Fruit fly (Drosophila melanogaster) whole organism, embryonic: Measurements from ENCODE around the gene Cwc25.

Source experiments
- Antp ChIP-seq: fragments of 200-800 bp; sonication (Bioruptor generic); optimal IDR thresholded peaks from 3 replicates; lab custom pipeline; 2016; ENCODE audit warnings: missing biosample characterization, missing genetic modification characterization
- CG10321 ChIP-seq: fragments of 200-800 bp; sonication (Bioruptor generic); IDR thresholded peaks from 2 replicates; pipeline ENCODE4 v1.3.6; 2022; ENCODE audit warnings: missing biosample characterization, missing genetic modification characterization
- CG11398 ChIP-seq: fragments of 200-800 bp; sonication (Bioruptor generic); optimal IDR thresholded peaks from 2 replicates; lab custom pipeline; 2016; ENCODE audit warnings: missing biosample characterization, missing genetic modification characterization
- CG13287 ChIP-seq: fragments of 200-800 bp; sonication (Bioruptor generic); IDR thresholded peaks from 2 replicates; pipeline ENCODE4 v1.3.6; 2022; ENCODE audit warnings: missing biosample characterization, missing genetic modification characterization; ENCODE audit not compliant: partially characterized antibody
- CG14050 ChIP-seq: fragments of 200-800 bp; sonication (Bioruptor generic); IDR thresholded peaks from 3 replicates; pipeline ENCODE4 v1.3.6; 2022; ENCODE audit warnings: missing biosample characterization, missing genetic modification characterization
- CG14860 ChIP-seq: fragments of 200-800 bp; sonication (Bioruptor generic); IDR thresholded peaks from 3 replicates; pipeline ENCODE4 v1.3.6; 2022; ENCODE audit warnings: missing biosample characterization, missing genetic modification characterization; ENCODE audit not compliant: partially characterized antibody
- CG16863 ChIP-seq: fragments of 200-800 bp; sonication (Bioruptor generic); optimal IDR thresholded peaks from 3 replicates; lab custom pipeline; 2016; ENCODE audit warnings: missing biosample characterization, missing genetic modification characterization
- CG17186 ChIP-seq: fragments of 200-800 bp; sonication (Bioruptor generic); optimal IDR thresholded peaks from 3 replicates; lab custom pipeline; 2017; ENCODE audit warnings: missing biosample characterization, missing genetic modification reagents, missing genetic modification characterization
- CG18262 ChIP-seq: fragments of 200-800 bp; optimal IDR thresholded peaks from 3 replicates; lab custom pipeline; 2019; ENCODE audit warnings: missing biosample characterization, mild to moderate bottlenecking, missing genetic modification characterization, moderate library complexity
- CG2199 ChIP-seq: fragments of 200-800 bp; sonication (Bioruptor generic); IDR thresholded peaks from 3 replicates; pipeline ENCODE4 v1.3.6; 2022; ENCODE audit warnings: missing biosample characterization, missing genetic modification characterization
- CG32532 ChIP-seq: fragments of 200-800 bp; sonication (Bioruptor generic); IDR thresholded peaks from 2 replicates; pipeline ENCODE4 v1.3.6; 2022; ENCODE audit warnings: missing biosample characterization, missing genetic modification characterization
- CG3995 ChIP-seq: fragments of 200-800 bp; sonication (Bioruptor generic); optimal IDR thresholded peaks from 3 replicates; lab custom pipeline; 2016; ENCODE audit warnings: missing biosample characterization, missing genetic modification characterization
- CG5245 ChIP-seq: fragments of 200-800 bp; sonication (Bioruptor generic); optimal IDR thresholded peaks from 3 replicates; lab custom pipeline; 2016; ENCODE audit warnings: missing biosample characterization, missing genetic modification characterization
- CG8359 ChIP-seq: fragments of 200-800 bp; sonication (Bioruptor generic); optimal IDR thresholded peaks from 2 replicates; lab custom pipeline; 2017; ENCODE audit warnings: missing biosample characterization, mild to moderate bottlenecking, missing genetic modification characterization, borderline replicate concordance
- CkIIα-i1 ChIP-seq: fragments of 200-800 bp; sonication (Bioruptor generic); IDR thresholded peaks from 2 replicates; pipeline ENCODE4 v1.3.6; 2022; ENCODE audit warnings: missing biosample characterization, missing genetic modification characterization
- CrebB ChIP-seq: fragments of 200-800 bp; sonication (Bioruptor generic); optimal IDR thresholded peaks from 3 replicates; lab custom pipeline; 2018; ENCODE audit warnings: missing biosample characterization, mild to moderate bottlenecking, missing genetic modification characterization
- Dip3 ChIP-seq: fragments of 200-800 bp; sonication (Bioruptor generic); optimal IDR thresholded peaks from 3 replicates; lab custom pipeline; 2016; ENCODE audit warnings: missing biosample characterization, missing genetic modification characterization
- E2f1 ChIP-seq: fragments of 200-800 bp; sonication (Bioruptor generic); IDR thresholded peaks from 2 replicates; pipeline ENCODE4 v1.3.6; 2022; ENCODE audit warnings: missing biosample characterization, missing genetic modification characterization
- Eip74EF ChIP-seq, 2 experiments: fragments of 200-800 bp in 1 of 2; fragments of >200 bp in 1 of 2; sonication (Bioruptor generic) in 1 of 2; optimal IDR thresholded peaks; 2 replicates each; lab custom pipeline; 2017 to 2019; ENCODE audit warnings: missing biosample characterization in 2 of 2, missing genetic modification characterization in 2 of 2, mild to moderate bottlenecking in 1 of 2, moderate library complexity in 1 of 2
- Elba2 ChIP-seq: fragments of 200-800 bp; sonication (Bioruptor generic); optimal IDR thresholded peaks from 3 replicates; lab custom pipeline; 2016; ENCODE audit warnings: missing biosample characterization, missing genetic modification characterization
- HmgD ChIP-seq: fragments of 200-800 bp; sonication (Bioruptor generic); optimal IDR thresholded peaks from 3 replicates; lab custom pipeline; 2016; ENCODE audit warnings: missing biosample characterization, missing genetic modification characterization
- Mrtf ChIP-seq: fragments of 200-800 bp; sonication (Bioruptor generic); IDR thresholded peaks from 3 replicates; pipeline ENCODE4 v1.3.6; 2022; ENCODE audit warnings: missing biosample characterization, missing genetic modification characterization
- Side ChIP-seq: fragments of 200-800 bp; sonication (Bioruptor generic); optimal IDR thresholded peaks from 2 replicates; lab custom pipeline; 2016; ENCODE audit warnings: missing biosample characterization, missing genetic modification characterization
- Usf ChIP-seq: fragments of 200-800 bp; sonication (Bioruptor generic); optimal IDR thresholded peaks from 2 replicates; lab custom pipeline; 2017; ENCODE audit warnings: missing genotype, missing biosample characterization, missing genetic modification characterization
- Vsx1 ChIP-seq: fragments of 200-800 bp; sonication (Bioruptor generic); optimal IDR thresholded peaks from 2 replicates; lab custom pipeline; 2017; ENCODE audit warnings: missing biosample characterization, mild to moderate bottlenecking, missing genetic modification characterization, missing genetic modification reagents
- abd-A ChIP-seq: fragments of 200-800 bp; sonication (Bioruptor generic); optimal IDR thresholded peaks from 3 replicates; lab custom pipeline; 2019; ENCODE audit warnings: missing biosample characterization, mild to moderate bottlenecking, missing genetic modification characterization, moderate library complexity
- bowl ChIP-seq: fragments of 200-800 bp; sonication (Bioruptor generic); IDR thresholded peaks from 2 replicates; pipeline ENCODE4 v1.3.6; 2022; ENCODE audit warnings: missing biosample characterization, missing genetic modification characterization
- cas ChIP-seq: fragments of 200-800 bp; sonication (Bioruptor generic); IDR thresholded peaks from 2 replicates; pipeline ENCODE4 v1.3.6; 2022; ENCODE audit warnings: missing biosample characterization, missing genetic modification characterization
- dmrt99B ChIP-seq: fragments of 200-800 bp; sonication (Bioruptor generic); optimal IDR thresholded peaks from 2 replicates; lab custom pipeline; 2018; ENCODE audit warnings: missing biosample characterization, mild to moderate bottlenecking, missing genetic modification characterization, moderate library complexity
- exex ChIP-seq: fragments of 200-800 bp; sonication (Bioruptor generic); optimal IDR thresholded peaks from 4 replicates; lab custom pipeline; 2018; ENCODE audit warnings: missing biosample characterization, mild to moderate bottlenecking, missing genetic modification characterization, moderate library complexity
- fd3F ChIP-seq: fragments of 200-800 bp; sonication (Bioruptor generic); optimal IDR thresholded peaks from 2 replicates; lab custom pipeline; 2018; ENCODE audit warnings: missing biosample characterization, mild to moderate bottlenecking, missing genetic modification characterization, moderate library complexity
- jigr1 ChIP-seq: fragments of 200-800 bp; sonication (Bioruptor generic); IDR thresholded peaks from 3 replicates; pipeline ENCODE4 v1.3.6; 2022; ENCODE audit warnings: missing biosample characterization, missing genetic modification characterization
- knrl ChIP-seq: fragments of 200-800 bp; sonication (Bioruptor generic); IDR thresholded peaks from 3 replicates; pipeline ENCODE4 v1.3.6; 2022; ENCODE audit warnings: missing biosample characterization, missing genetic modification characterization; ENCODE audit not compliant: partially characterized antibody
- nau ChIP-seq: fragments of 200-800 bp; sonication (Bioruptor generic); optimal IDR thresholded peaks from 3 replicates; lab custom pipeline; 2017; ENCODE audit warnings: missing biosample characterization, mild to moderate bottlenecking, missing genetic modification characterization, missing genetic modification reagents
- otp ChIP-seq: fragments of 200-800 bp; sonication (Bioruptor generic); IDR thresholded peaks from 3 replicates; pipeline ENCODE4, ENCODE4 v1.3.6; 2022; ENCODE audit warnings: missing biosample characterization, missing genetic modification characterization
- ro ChIP-seq: fragments of 200-800 bp; sonication (Bioruptor generic); IDR thresholded peaks from 2 replicates; pipeline ENCODE4 v1.3.6; 2022; ENCODE audit warnings: missing biosample characterization, missing genetic modification characterization
- row ChIP-seq: fragments of 200-800 bp; sonication (Bioruptor generic); IDR thresholded peaks from 3 replicates; pipeline ENCODE4 v1.3.6; 2022; ENCODE audit warnings: missing biosample characterization, missing genetic modification characterization
- run ChIP-seq: fragments of 200-800 bp; sonication (Bioruptor generic); optimal IDR thresholded peaks from 3 replicates; lab custom pipeline; 2018; ENCODE audit warnings: missing biosample characterization, mild to moderate bottlenecking, missing genetic modification characterization
- schlank ChIP-seq: fragments of 200-800 bp; sonication (Bioruptor generic); optimal IDR thresholded peaks from 2 replicates; lab custom pipeline; 2018; ENCODE audit warnings: missing biosample characterization, mild to moderate bottlenecking, missing genetic modification characterization
- sd ChIP-seq: fragments of 200-800 bp; sonication (Bioruptor generic); optimal IDR thresholded peaks from 3 replicates; lab custom pipeline; 2018; ENCODE audit warnings: missing biosample characterization, mild to moderate bottlenecking, missing genetic modification characterization, moderate library complexity
- sim ChIP-seq: fragments of 200-800 bp; sonication (Bioruptor generic); IDR thresholded peaks from 2 replicates; pipeline ENCODE4 v1.3.6; 2022; ENCODE audit warnings: missing biosample characterization, missing genetic modification characterization
- slbo ChIP-seq: fragments of 200-800 bp; sonication (Bioruptor generic); IDR thresholded peaks from 2 replicates; pipeline ENCODE4 v1.3.6; 2022; ENCODE audit warnings: missing biosample characterization, missing genetic modification characterization
- sr ChIP-seq: fragments of 200-800 bp; sonication (Bioruptor generic); IDR thresholded peaks from 3 replicates; pipeline ENCODE4 v1.3.6; 2022; ENCODE audit warnings: missing biosample characterization, missing genetic modification characterization
- ssp ChIP-seq: fragments of 200-800 bp; sonication (Bioruptor generic); IDR thresholded peaks from 2 replicates; pipeline ENCODE4 v1.3.6; 2022; ENCODE audit warnings: missing biosample characterization, missing genetic modification characterization
- stc ChIP-seq: fragments of 200-800 bp; sonication (Bioruptor generic); IDR thresholded peaks from 2 replicates; pipeline ENCODE4 v1.3.6; 2022; ENCODE audit warnings: missing biosample characterization, missing genetic modification characterization
- tin ChIP-seq: fragments of 200-800 bp; sonication (Bioruptor generic); optimal IDR thresholded peaks from 3 replicates; lab custom pipeline; 2016; ENCODE audit warnings: missing biosample characterization, missing genetic modification characterization
- trem ChIP-seq: fragments of 200-800 bp; optimal IDR thresholded peaks from 3 replicates; lab custom pipeline; 2019; ENCODE audit warnings: missing biosample characterization, mild to moderate bottlenecking, missing genetic modification characterization, moderate library complexity
- tx ChIP-seq: fragments of 200-800 bp; sonication (Bioruptor generic); optimal IDR thresholded peaks from 2 replicates; lab custom pipeline; 2016; ENCODE audit warnings: missing biosample characterization, missing genetic modification characterization
- usp ChIP-seq: fragments of >200 bp; optimal IDR thresholded peaks from 2 replicates; lab custom pipeline; 2017; ENCODE audit warnings: missing biosample characterization, missing genetic modification characterization
- zen ChIP-seq: fragments of 200-800 bp; sonication (Bioruptor generic); optimal IDR thresholded peaks from 3 replicates; lab custom pipeline; 2018; ENCODE audit warnings: missing biosample characterization, mild to moderate bottlenecking, missing genetic modification characterization, moderate library complexity

Cwc25 gene

dm6 chr2L:2724459-2724858, 20.4 kb upstream of the Cwc25 start (continued):
- no peak for TF ChIP-seq E2f1 (GFP tag; lab: Robert Waterston, UW)
- peak; percentile 41; the same call in 1 of the 3 replicates for TF ChIP-seq knrl (GFP tag; lab: Robert Waterston, UW)
- no peak for TF ChIP-seq CG16863
- no peak for TF ChIP-seq otp (GFP tag; lab: Robert Waterston, UW)
- no peak for TF ChIP-seq CG17186 (GFP tag; lab: Kevin White, UChicago)
- TF ChIP-seq sim: no peak

dm6 chr2L:2725374-2725773, 19.5 kb upstream of the Cwc25 start, which contains the start of gene CG31689:
TSS of gene CG31689 (plus strand) at chr2L:2725674.
- no peak for TF ChIP-seq tx
- TF ChIP-seq exex: no peak
- no peak for TF ChIP-seq Antp (GFP tag; lab: Kevin White, UChicago)
- no peak for TF ChIP-seq CrebB
- no peak for TF ChIP-seq Usf
- no peak for TF ChIP-seq trem
- TF ChIP-seq Eip74EF (GFP tag; optimal IDR thresholded peaks at IDR 0.05; lab: Kevin White, UChicago): no peak
- TF ChIP-seq nau (GFP tag; lab: Kevin White, UChicago): no peak
- no peak for TF ChIP-seq ssp (GFP tag; lab: Robert Waterston, UW)
- no peak for TF ChIP-seq CG18262

dm6 chr2L:2727364-2727763, 17.5 kb upstream of the Cwc25 start:
- TF ChIP-seq abd-A (tag; lab: Kevin White, UChicago) (no peak), cas (GFP tag; lab: Robert Waterston, UW) (no peak), slbo (GFP tag; lab: Robert Waterston, UW) (no peak), CG8359 (no peak), CG14860 (GFP tag; lab: Robert Waterston, UW) (no peak), fd3F (no peak), CG11398 (GFP tag; lab: Kevin White, UChicago) (no peak), CG13287 (GFP tag; lab: Robert Waterston, UW) (no peak), bowl (GFP tag; lab: Robert Waterston, UW) (no peak), row (GFP tag; lab: Robert Waterston, UW) (0 out of 3 replicates have a peak, but pooled peaks have one; percentile 7), CkIIα-i1 (GFP tag; lab: Robert Waterston, UW) (no peak), zen (tag; lab: Kevin White, UChicago) (no peak), usp (GFP tag; lab: Kevin White, UChicago) (no peak), CG14050 (no peak), CG3995 (no peak), sr (GFP tag; lab: Robert Waterston, UW) (0 out of 3 replicates have a peak, but pooled peaks have one; percentile 3), dmrt99B (tag; lab: Kevin White, UChicago) (no peak), CG5245 (GFP tag; lab: Kevin White, UChicago) (no peak), schlank (no peak), CG32532 (GFP tag; lab: Robert Waterston, UW) (no peak), ro (no peak), HmgD (GFP tag; lab: Kevin White, UChicago) (no peak), Mrtf (GFP tag; lab: Robert Waterston, UW) (no peak), run (no peak), Elba2 (GFP tag; lab: Kevin White, UChicago) (no peak), Dip3 (no peak), CG2199 (GFP tag; lab: Robert Waterston, UW) (no peak), jigr1 (GFP tag; lab: Robert Waterston, UW) (no peak), sd (peak; percentile 92), CG10321 (no peak), stc (no peak), Vsx1 (no peak), tin (no peak), Side (GFP tag; lab: Kevin White, UChicago) (no peak)
